Worm (Caenorhabditis elegans): ENCODE measurements around the gene srh-48.

srh-48 gene

ce11 chrII:9379796-9380195 lies at the start of gene srh-48:
Gene srh-48 (plus strand): TSS chrII:9380096.
- TF ChIP-seq tbx-37 (GFP tag; conservative IDR thresholded peaks at IDR 0.05) (no peak), ceh-13 (GFP tag; optimal IDR thresholded peaks at IDR 0.05) (no peak), sea-1 (GFP tag; conservative IDR thresholded peaks at IDR 0.05) (no peak), B0310.2 (tag; optimal IDR thresholded peaks at IDR 0.05) (no peak), flt-1 (GFP tag; IDR thresholded peaks at IDR 0.05) (no peak), scrt-1 (GFP tag; IDR thresholded peaks at IDR 0.05) (no peak), aly-1 (tag; optimal IDR thresholded peaks at IDR 0.05) (no peak), hmbx-1 (tag; optimal IDR thresholded peaks at IDR 0.05) (no peak), ets-7 (tag; optimal IDR thresholded peaks at IDR 0.05) (no peak), tbx-11 (GFP tag; IDR thresholded peaks at IDR 0.05) (no peak), F13C5.2 (tag; optimal IDR thresholded peaks at IDR 0.05) (no peak), hnd-1 (tag; optimal IDR thresholded peaks at IDR 0.05) (no peak), pes-1 (GFP tag; IDR thresholded peaks at IDR 0.05) (no peak), hmg-4 (GFP tag; optimal IDR thresholded peaks at IDR 0.05) (no peak)

- no peak for TF ChIP-seq ceh-13 (GFP tag; optimal IDR thresholded peaks at IDR 0.05)
- TF ChIP-seq B0310.2 (tag; optimal IDR thresholded peaks at IDR 0.05), result no peak
- no peak for TF ChIP-seq F13C5.2 (tag; optimal IDR thresholded peaks at IDR 0.05)
- no peak for TF ChIP-seq sea-1 (GFP tag; conservative IDR thresholded peaks at IDR 0.05)
- no peak for TF ChIP-seq aly-1 (tag; optimal IDR thresholded peaks at IDR 0.05)
- TF ChIP-seq hnd-1 (tag; optimal IDR thresholded peaks at IDR 0.05), result no peak
- no peak for TF ChIP-seq ceh-36 (tag; optimal IDR thresholded peaks at IDR 0.05)
- TF ChIP-seq flt-1 (GFP tag; IDR thresholded peaks at IDR 0.05), result no peak
- no peak for TF ChIP-seq ama-1 (optimal IDR thresholded peaks at IDR 0.05)
- TF ChIP-seq hmbx-1 (tag; optimal IDR thresholded peaks at IDR 0.05), result no peak
- TF ChIP-seq ets-7 (tag; optimal IDR thresholded peaks at IDR 0.05), result no peak
Measured at ce11 chrII:9331343-9331742, 48.6 kb upstream of the srh-48 start, which contains the start of gene eif-3.F. Gene eif-3.F (plus strand): TSS chrII:9331643.

DNA sequence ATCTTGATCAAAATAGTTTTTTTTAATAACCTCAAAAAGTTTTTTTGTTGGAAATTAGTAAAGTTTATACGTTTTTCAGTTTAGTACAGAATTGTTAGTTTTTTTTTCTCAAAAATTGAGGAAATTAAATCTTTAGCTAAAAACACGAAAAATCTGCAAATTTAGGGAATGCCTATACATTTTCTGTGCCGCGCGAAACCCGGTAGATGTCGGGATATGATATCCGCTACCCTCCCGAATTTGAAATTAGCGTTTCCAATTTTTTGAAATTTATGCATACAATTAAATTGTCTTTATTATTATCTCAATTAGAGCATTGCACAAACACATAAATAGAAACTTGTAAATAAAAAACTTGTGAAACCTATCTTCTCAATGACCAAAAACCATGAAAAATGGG lies 46.9 kb upstream of the srh-48 start:
- TF ChIP-seq pes-1 (GFP tag; IDR thresholded peaks at IDR 0.05) (no peak), ets-7 (tag; optimal IDR thresholded peaks at IDR 0.05) (no peak), hnd-1 (tag; optimal IDR thresholded peaks at IDR 0.05) (no peak), scrt-1 (GFP tag; IDR thresholded peaks at IDR 0.05) (no peak), tra-4 (tag; optimal IDR thresholded peaks at IDR 0.05) (no peak), hmbx-1 (tag; optimal IDR thresholded peaks at IDR 0.05) (no peak), ceh-13 (GFP tag; optimal IDR thresholded peaks at IDR 0.05) (no peak), ama-1 (optimal IDR thresholded peaks at IDR 0.05) (no peak), F13C5.2 (tag; optimal IDR thresholded peaks at IDR 0.05) (no peak), tbx-11 (GFP tag; IDR thresholded peaks at IDR 0.05) (no peak), ceh-36 (tag; optimal IDR thresholded peaks at IDR 0.05) (no peak)

- TF ChIP-seq B0310.2 (tag; optimal IDR thresholded peaks at IDR 0.05) (no peak), hmg-4 (GFP tag; optimal IDR thresholded peaks at IDR 0.05) (no peak), scrt-1 (GFP tag; IDR thresholded peaks at IDR 0.05) (no peak), ceh-13 (GFP tag; optimal IDR thresholded peaks at IDR 0.05) (no peak), pes-1 (GFP tag; IDR thresholded peaks at IDR 0.05) (no peak), F13C5.2 (tag; optimal IDR thresholded peaks at IDR 0.05) (no peak), flt-1 (GFP tag; IDR thresholded peaks at IDR 0.05) (no peak), tbx-11 (GFP tag; IDR thresholded peaks at IDR 0.05) (no peak), hmbx-1 (tag; optimal IDR thresholded peaks at IDR 0.05) (no peak), tbx-37 (GFP tag; conservative IDR thresholded peaks at IDR 0.05) (no peak)
Measured at ce11 chrII:9333714-9334113, 46.2 kb upstream of the srh-48 start, which contains the start of gene scp-1. Gene scp-1 (plus strand): TSS chrII:9334014.

ce11 chrII:9336651-9337050 lies 43.2 kb upstream of the srh-48 start:
- TF ChIP-seq tra-4 (tag; optimal IDR thresholded peaks at IDR 0.05) (no peak), flt-1 (GFP tag; IDR thresholded peaks at IDR 0.05) (no peak), ceh-36 (tag; optimal IDR thresholded peaks at IDR 0.05) (no peak), hmbx-1 (tag; optimal IDR thresholded peaks at IDR 0.05) (no peak)

- no peak for TF ChIP-seq pes-1 (GFP tag; IDR thresholded peaks at IDR 0.05)
- TF ChIP-seq F13C5.2 (tag; optimal IDR thresholded peaks at IDR 0.05), result no peak
- no peak for TF ChIP-seq ceh-13 (GFP tag; optimal IDR thresholded peaks at IDR 0.05)
- no peak for TF ChIP-seq aly-1 (tag; optimal IDR thresholded peaks at IDR 0.05)
Measured at ce11 chrII:9338859-9339258, 41.0 kb upstream of the srh-48 start, which contains the start of gene ttll-12. Gene ttll-12 (plus strand): TSS chrII:9338997.

ce11 chrII:9343955-9344354 lies 35.9 kb upstream of the srh-48 start:
- TF ChIP-seq hnd-1 (tag; optimal IDR thresholded peaks at IDR 0.05), result no peak
- TF ChIP-seq B0310.2 (tag; optimal IDR thresholded peaks at IDR 0.05), result no peak
- no peak for TF ChIP-seq aly-1 (tag; optimal IDR thresholded peaks at IDR 0.05)
- no peak for TF ChIP-seq scrt-1 (GFP tag; IDR thresholded peaks at IDR 0.05)
- TF ChIP-seq tbx-11 (GFP tag; IDR thresholded peaks at IDR 0.05), result no peak
- no peak for TF ChIP-seq ama-1 (optimal IDR thresholded peaks at IDR 0.05)
- TF ChIP-seq ets-7 (tag; optimal IDR thresholded peaks at IDR 0.05), result no peak
- TF ChIP-seq pes-1 (GFP tag; IDR thresholded peaks at IDR 0.05), result no peak
- TF ChIP-seq ceh-13 (GFP tag; optimal IDR thresholded peaks at IDR 0.05), result no peak
- no peak for TF ChIP-seq hmbx-1 (tag; optimal IDR thresholded peaks at IDR 0.05)
- no peak for TF ChIP-seq tra-4 (tag; optimal IDR thresholded peaks at IDR 0.05)
- no peak for TF ChIP-seq ceh-36 (tag; optimal IDR thresholded peaks at IDR 0.05)
- TF ChIP-seq flt-1 (GFP tag; IDR thresholded peaks at IDR 0.05), result no peak
- no peak for TF ChIP-seq F13C5.2 (tag; optimal IDR thresholded peaks at IDR 0.05)
- no peak for TF ChIP-seq sea-1 (GFP tag; conservative IDR thresholded peaks at IDR 0.05)
- TF ChIP-seq hmg-4 (GFP tag; optimal IDR thresholded peaks at IDR 0.05), result no peak
- TF ChIP-seq tbx-37 (GFP tag; conservative IDR thresholded peaks at IDR 0.05), result no peak

DNA sequence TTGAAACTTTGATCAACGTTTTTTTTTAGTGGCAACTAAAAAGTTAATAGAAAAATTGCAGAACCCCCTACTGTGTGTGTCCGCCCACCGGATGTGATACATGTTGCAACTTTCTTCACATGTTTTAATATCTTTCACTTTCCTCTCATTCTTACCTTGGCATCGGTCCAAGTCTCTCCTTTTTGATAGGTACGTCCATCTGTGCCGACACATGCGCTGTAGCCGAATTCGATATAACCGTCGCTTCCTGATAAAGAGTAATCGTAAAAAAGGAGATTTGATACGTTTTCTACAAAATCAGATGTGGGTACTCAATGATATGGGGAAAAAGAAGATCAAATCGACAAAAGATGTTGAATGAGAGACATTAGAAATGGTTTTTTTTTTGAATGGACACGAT lies 34.8 kb upstream of the srh-48 start:
- TF ChIP-seq pes-1 (GFP tag; IDR thresholded peaks at IDR 0.05) (no peak), ceh-13 (GFP tag; optimal IDR thresholded peaks at IDR 0.05) (no peak), tbx-11 (GFP tag; IDR thresholded peaks at IDR 0.05) (no peak), tra-4 (tag; optimal IDR thresholded peaks at IDR 0.05) (no peak), ama-1 (optimal IDR thresholded peaks at IDR 0.05) (no peak), hmbx-1 (tag; optimal IDR thresholded peaks at IDR 0.05) (no peak), sea-1 (GFP tag; conservative IDR thresholded peaks at IDR 0.05) (no peak), tbx-37 (GFP tag; conservative IDR thresholded peaks at IDR 0.05) (no peak), ceh-36 (tag; optimal IDR thresholded peaks at IDR 0.05) (no peak), ets-7 (tag; optimal IDR thresholded peaks at IDR 0.05) (no peak), flt-1 (GFP tag; IDR thresholded peaks at IDR 0.05) (no peak), B0310.2 (tag; optimal IDR thresholded peaks at IDR 0.05) (no peak), aly-1 (tag; optimal IDR thresholded peaks at IDR 0.05) (no peak), F13C5.2 (tag; optimal IDR thresholded peaks at IDR 0.05) (no peak), hnd-1 (tag; optimal IDR thresholded peaks at IDR 0.05) (no peak), hmg-4 (GFP tag; optimal IDR thresholded peaks at IDR 0.05) (no peak)

All from whole organism, early embryonic.